Worm (Caenorhabditis elegans): ENCODE measurements around the gene F42G4.6.

ce11 chrII:13117135-13117534 is 38.0 kb downstream of the F42G4.6 start, which contains the start of gene gfm-1:
- no peak for TF ChIP-seq ref-1 (GFP tag; conservative IDR thresholded peaks at IDR 0.05)
- peak; percentile 71 for TF ChIP-seq ztf-23 (GFP tag; IDR thresholded peaks at IDR 0.05)
- no peak for TF ChIP-seq ztf-29 (GFP tag; IDR thresholded peaks at IDR 0.05)
- peak; percentile 67 for TF ChIP-seq flt-1 (GFP tag; IDR thresholded peaks at IDR 0.05)
- peak; percentile 53 for TF ChIP-seq cog-1 (tag; optimal IDR thresholded peaks at IDR 0.05)
- no peak for TF ChIP-seq klf-2 (GFP tag; conservative IDR thresholded peaks at IDR 0.05)

Measured in whole organism, midembryonic.